Fruit fly (Drosophila melanogaster) Kc167 (cell line): Measurements from ENCODE around the gene mirr.

Experiments used
- Myc ChIP-seq: fragments of >200 bp; optimal IDR thresholded peaks from 2 replicates; lab custom pipeline; 2017; ENCODE audit warnings: missing external identifiers
- Sin3A ChIP-seq: fragments of >200 bp; optimal IDR thresholded peaks from 2 replicates; lab custom pipeline; 2018; ENCODE audit warnings: missing external identifiers
- h ChIP-seq: fragments of >200 bp; optimal IDR thresholded peaks from 3 replicates; lab custom pipeline; 2018; ENCODE audit warnings: missing external identifiers
- insv ChIP-seq: fragments of >200 bp; optimal IDR thresholded peaks from 3 replicates; lab custom pipeline; 2018; ENCODE audit warnings: missing external identifiers
- psq ChIP-seq: fragments of >200 bp; optimal IDR thresholded peaks from 2 replicates; lab custom pipeline; 2017; ENCODE audit warnings: missing external identifiers
- ttk ChIP-seq: sonication (Bioruptor generic); optimal IDR thresholded peaks from 2 replicates; lab custom pipeline; 2017; ENCODE audit warnings: missing external identifiers

dm6 chr3L:12745121-12745770 lies 51.8 kb downstream of the mirr start, which contains the start of gene CG32109:
- TF ChIP-seq psq (lab: Kevin White, UChicago) = no peak
- no peak for TF ChIP-seq h
- no peak for TF ChIP-seq ttk (lab: Kevin White, UChicago)
- no peak for TF ChIP-seq Sin3A (lab: Kevin White, UChicago)
- no peak for TF ChIP-seq Myc
- no peak for TF ChIP-seq insv
